Worm (Caenorhabditis elegans) whole organism, late embryonic: ENCODE measurements around the gene mlc-1.

Experiments
- ama-1 ChIP-seq: fragments of 150-350 bp; optimal IDR thresholded peaks from 2 replicates; lab custom pipeline; 2014
- nhr-11 ChIP-seq: fragments of 150-350 bp; optimal IDR thresholded peaks from 2 replicates; lab custom pipeline; 2014; ENCODE audit warnings: missing biosample characterization, missing genetic modification characterization
- pha-2 ChIP-seq: sonication (generic microtip); optimal IDR thresholded peaks from 2 replicates; lab custom pipeline; 2017; ENCODE audit warnings: mild to moderate bottlenecking, missing genetic modification characterization, missing compliant biosample characterization
- pros-1 ChIP-seq: fragments of 150-350 bp; optimal IDR thresholded peaks from 2 replicates; lab custom pipeline; 2014; ENCODE audit warnings: missing biosample characterization, missing genetic modification reagents, missing genetic modification characterization
- rnt-1 ChIP-seq: sonication (generic microtip); optimal IDR thresholded peaks from 2 replicates; lab custom pipeline; 2016; ENCODE audit warnings: missing genetic modification characterization, missing compliant biosample characterization
- sox-4 ChIP-seq: sonication (generic microtip); optimal IDR thresholded peaks from 2 replicates; lab custom pipeline; 2017; ENCODE audit warnings: mild to moderate bottlenecking, missing genetic modification characterization, inconsistent platforms, missing compliant biosample characterization
- unc-55 ChIP-seq: sonication (generic microtip); optimal IDR thresholded peaks from 2 replicates; lab custom pipeline; 2017; ENCODE audit warnings: missing biosample characterization, missing genetic modification reagents, missing genetic modification characterization
- ztf-16 ChIP-seq: sonication (generic microtip); optimal IDR thresholded peaks from 2 replicates; lab custom pipeline; 2017; ENCODE audit warnings: missing genetic modification characterization, missing compliant biosample characterization

DNA sequence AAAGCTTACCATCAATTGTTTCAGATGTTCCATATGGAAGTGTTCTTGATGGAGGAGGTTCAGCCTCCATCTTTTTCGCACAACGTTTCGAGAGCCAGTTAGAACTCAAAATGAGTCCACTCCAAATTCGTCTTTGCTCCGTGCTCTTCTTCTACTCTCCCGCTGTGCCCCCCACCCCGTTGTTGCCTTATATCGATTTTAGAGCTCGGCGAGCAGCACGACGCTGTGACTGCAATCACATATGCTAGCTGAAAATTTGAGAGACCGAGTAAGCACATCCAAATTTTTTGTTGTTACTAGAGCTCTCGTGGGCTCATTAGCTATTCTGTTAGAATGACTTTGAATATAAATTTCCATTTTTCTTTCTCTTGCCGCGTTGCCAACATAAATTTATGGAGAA, 5.8 kb downstream of the mlc-1 start, which contains the start of gene slc-17.1:
- TF ChIP-seq nhr-11 (tag; lab: Kevin White, UChicago) (no peak), pros-1 (tag; lab: Kevin White, UChicago) (no peak), ztf-16 (tag; lab: Kevin White, UChicago) (no peak), ama-1 (lab: Kevin White, UChicago) (no peak), pha-2 (no peak), rnt-1 (tag; lab: Kevin White, UChicago) (no peak), unc-55 (GFP tag; lab: Kevin White, UChicago) (no peak), sox-4 (no peak)
